Fruit fly (Drosophila melanogaster) whole organism, pupa: ENCODE data around the gene Mipp2.

Experiments
- CG14655 ChIP-seq: fragments of 200-800 bp; sonication (Bioruptor generic); optimal IDR thresholded peaks from 3 replicates; lab custom pipeline; 2017; ENCODE audit warnings: mild to moderate bottlenecking, missing biosample characterization, missing genetic modification reagents, missing genetic modification characterization
- CG9948 ChIP-seq: fragments of 200-800 bp; sonication (Bioruptor generic); optimal IDR thresholded peaks from 2 replicates; lab custom pipeline; 2018; ENCODE audit warnings: missing biosample characterization, mild to moderate bottlenecking, missing genetic modification characterization, moderate library complexity
- fd96Ca ChIP-seq: fragments of 200-800 bp; sonication (Bioruptor generic); IDR thresholded peaks from 3 replicates; pipeline ENCODE4 v1.3.6; 2022; ENCODE audit warnings: missing biosample characterization, missing genetic modification characterization

dm6 chrX:6067281-6068008 lies 23.8 kb downstream of the Mipp2 start, which contains the start of gene CG5928:
- no peak for TF ChIP-seq fd96Ca (GFP tag; lab: Robert Waterston, UW)
- TF ChIP-seq CG14655 (GFP tag; lab: Kevin White, UChicago) = no peak
- no peak for TF ChIP-seq CG9948
